Fruit fly (Drosophila melanogaster): ENCODE results near the gene Pomp.

The Pomp gene

dm6 chr2L:20752160-20752559 is 35.3 kb upstream of the Pomp start, which contains the start of the genes Amacr and Ns4 (continued):
- TF ChIP-seq pho (GFP tag; optimal IDR thresholded peaks at IDR 0.05) (peak; percentile 61), CG16813 (GFP tag; IDR thresholded peaks at IDR 0.05; ENCODE audit: partially characterized antibody) (0 out of 3 replicates have a peak, but pooled peaks have one; percentile 25), grau (tag; optimal IDR thresholded peaks at IDR 0.05) (peak; percentile 66), MBD-R2 (GFP tag; IDR thresholded peaks at IDR 0.05) (peak; percentile 93), CG8281 (tag; optimal IDR thresholded peaks at IDR 0.05) (no peak), tx (GFP tag; optimal IDR thresholded peaks at IDR 0.05) (peak; percentile 65), NK7.1 (GFP tag; optimal IDR thresholded peaks at IDR 0.05) (peak; percentile 26), chif (GFP tag; optimal IDR thresholded peaks at IDR 0.05) (peak; percentile 33 to 47), MTF-1 (GFP tag; optimal IDR thresholded peaks at IDR 0.05; ENCODE audit: borderline replicate concordance) (no peak), CG4424 (GFP tag; optimal IDR thresholded peaks at IDR 0.05) (peak; percentile 31), Optix (GFP tag; IDR thresholded peaks at IDR 0.05) (0 out of 3 replicates have a peak, but pooled peaks have one; percentile 29), CG13424 (tag; optimal IDR thresholded peaks at IDR 0.05) (peak; percentile 65), CG17612 (GFP tag; IDR thresholded peaks at IDR 0.05) (no peak), CG7786 (GFP tag; optimal IDR thresholded peaks at IDR 0.05) (peak; percentile 70), CG30020 (tag; optimal IDR thresholded peaks at IDR 0.05) (peak; percentile 29), row (GFP tag; IDR thresholded peaks at IDR 0.05) (peak; percentile 89), Fer1 (GFP tag; optimal IDR thresholded peaks at IDR 0.05) (no peak), sisA (GFP tag; IDR thresholded peaks at IDR 0.05) (peak; percentile 54), sens (GFP tag) (peak; percentile 77), Oaz (GFP tag; IDR thresholded peaks at IDR 0.05) (peak; percentile 46; the same call in 1 of the 2 replicates), CG13287 (GFP tag; IDR thresholded peaks at IDR 0.05; ENCODE audit: partially characterized antibody) (peak; percentile 65), pnt (GFP tag; optimal IDR thresholded peaks at IDR 0.05) (peak; percentile 42), Mes4 (GFP tag; optimal IDR thresholded peaks at IDR 0.05) (peak; percentile 18), zf30C (GFP tag; optimal IDR thresholded peaks at IDR 0.05) (no peak), Atf-2 (GFP tag; optimal IDR thresholded peaks at IDR 0.05) (peak; percentile 42), ssp (GFP tag; IDR thresholded peaks at IDR 0.05) (peak; percentile 29; the same call in 1 of the 2 replicates), Dek (tag; optimal IDR thresholded peaks at IDR 0.05) (no peak), sob (GFP tag; IDR thresholded peaks at IDR 0.05) (peak; percentile 72), CG10209 (GFP tag; optimal IDR thresholded peaks at IDR 0.05) (peak; percentile 10), grn (GFP tag; optimal IDR thresholded peaks at IDR 0.05) (no peak), Elba2 (GFP tag; optimal IDR thresholded peaks at IDR 0.05) (peak; percentile 47), Rfx (GFP tag; IDR thresholded peaks at IDR 0.05) (peak; percentile 73), CG6175 (GFP tag; IDR thresholded peaks at IDR 0.05) (no peak), CG18764 (GFP tag; optimal IDR thresholded peaks at IDR 0.05) (peak; percentile 29), CG18476 (GFP tag; optimal IDR thresholded peaks at IDR 0.05) (no peak), CG10431 (GFP tag; optimal IDR thresholded peaks at IDR 0.05) (no peak), CG1832 (GFP tag; optimal IDR thresholded peaks at IDR 0.05) (no peak), Ets65A (GFP tag) (peak; percentile 85), p53 (GFP tag; optimal IDR thresholded peaks at IDR 0.05) (peak; percentile 28), NfI (GFP tag; optimal IDR thresholded peaks at IDR 0.05) (peak; percentile 69), Fer2 (tag; optimal IDR thresholded peaks at IDR 0.05) (no peak), CG2120 (GFP tag; optimal IDR thresholded peaks at IDR 0.05) (peak; percentile 81), gro (GFP tag; optimal IDR thresholded peaks at IDR 0.05) (peak; percentile 41), phol (tag; optimal IDR thresholded peaks at IDR 0.05) (peak; percentile 44), Hsf (GFP tag; optimal IDR thresholded peaks at IDR 0.05) (peak; percentile 69), ems (GFP tag; optimal IDR thresholded peaks at IDR 0.05) (peak; percentile 55), ap (GFP tag; IDR thresholded peaks at IDR 0.05) (peak; percentile 15; the same call in 1 of the 2 replicates), Ada2b (GFP tag; IDR thresholded peaks at IDR 0.05) (peak; percentile 21; the same call in 1 of the 2 replicates), jumu (GFP tag; optimal IDR thresholded peaks at IDR 0.05) (peak; percentile 66), amos (GFP tag; IDR thresholded peaks at IDR 0.05; ENCODE audit: partially characterized antibody) (peak; percentile 22; the same call in 1 of the 2 replicates), CG17802 (tag; optimal IDR thresholded peaks at IDR 0.05) (no peak)
